Worm (Caenorhabditis elegans) whole organism, L4 larva: ENCODE data around the gene F16H6.3.

Experiments used
- F49E8.2 ChIP-seq: sonication (generic microtip); optimal IDR thresholded peaks from 2 replicates; lab custom pipeline; 2016; ENCODE audit warnings: missing compliant biosample characterization, mild to moderate bottlenecking, missing genetic modification characterization, borderline replicate concordance
- daf-8 ChIP-seq: fragments of 200-800 bp; sonication (Bioruptor generic); IDR thresholded peaks from 2 replicates; pipeline ENCODE4 v1.3.6; 2022; ENCODE audit warnings: missing genetic modification characterization, missing compliant biosample characterization
- lin-1 ChIP-seq: fragments of 200-800 bp; sonication (Bioruptor generic); IDR thresholded peaks from 2 replicates; pipeline ENCODE4 v1.3.6; 2022; ENCODE audit warnings: missing genetic modification reagents, missing genetic modification characterization, missing compliant biosample characterization
- mdt-29 ChIP-seq: fragments of 200-800 bp; sonication (Bioruptor generic); IDR thresholded peaks from 2 replicates; pipeline ENCODE4 v1.3.6; 2022; ENCODE audit warnings: missing genetic modification reagents, missing genetic modification characterization, missing compliant biosample characterization
- mxl-3 ChIP-seq: fragments of 200-800 bp; sonication (Bioruptor generic); optimal IDR thresholded peaks from 2 replicates; lab custom pipeline; 2018; ENCODE audit warnings: mild to moderate bottlenecking, missing genetic modification characterization, missing compliant biosample characterization
- snpc-4 ChIP-seq: fragments of 150-350 bp; optimal IDR thresholded peaks from 2 replicates; lab custom pipeline; 2014; ENCODE audit warnings: missing biosample characterization, missing genetic modification characterization
- ztf-7 ChIP-seq: fragments of 150-350 bp; optimal IDR thresholded peaks from 2 replicates; lab custom pipeline; 2014; ENCODE audit warnings: missing biosample characterization, missing genetic modification characterization

DNA sequence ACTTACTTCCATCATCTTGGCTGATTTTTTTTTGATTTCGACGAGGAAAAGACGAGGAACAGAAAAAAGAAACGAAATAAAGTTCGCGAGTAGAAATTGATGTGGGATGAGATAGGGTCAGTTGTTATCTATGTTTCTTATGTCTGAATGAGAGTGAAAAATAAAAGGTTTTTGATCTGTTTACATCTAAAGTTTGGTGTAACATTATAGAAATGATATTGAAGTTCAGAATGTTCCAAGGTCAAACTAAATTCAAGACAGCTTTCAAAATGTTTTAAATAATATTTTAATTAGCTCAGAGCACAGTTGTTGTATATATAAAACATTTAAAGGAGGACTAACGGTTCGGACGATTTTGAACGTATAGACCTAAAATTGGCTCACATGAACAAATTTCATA, 14.0 kb downstream of the F16H6.3 start, which contains the start of gene F16H6.7:
- TF ChIP-seq mdt-29 (GFP tag; lab: Robert Waterston, UW) (no peak), F49E8.2 (no peak), snpc-4 (tag; lab: Kevin White, UChicago) (no peak), daf-8 (GFP tag; lab: Robert Waterston, UW) (no peak), mxl-3 (GFP tag; lab: Kevin White, UChicago) (no peak), lin-1 (GFP tag; lab: Robert Waterston, UW) (no peak), ztf-7 (tag; lab: Kevin White, UChicago) (no peak)
